Worm (Caenorhabditis elegans): ENCODE measurements around the gene C44B7.5.

The C44B7.5 gene

DNA sequence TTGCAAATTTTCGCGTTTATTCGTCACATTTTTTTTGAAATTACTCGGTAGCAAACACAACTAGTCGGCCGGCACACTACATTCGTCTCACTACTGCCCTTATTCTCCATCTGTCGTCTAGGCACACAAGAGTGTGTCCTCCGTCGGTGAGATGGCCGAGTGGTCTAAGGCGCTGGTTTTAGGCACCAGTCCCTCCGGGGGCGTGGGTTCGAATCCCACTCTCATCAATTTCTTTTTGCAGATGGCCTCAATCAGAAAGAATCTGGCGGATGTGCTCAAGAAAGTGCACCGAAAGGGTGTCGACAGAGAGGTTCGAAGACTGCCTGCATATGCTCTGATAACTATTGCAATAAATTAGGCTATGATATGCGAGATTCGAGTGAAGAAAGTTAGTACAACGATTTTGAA, 19.3 kb downstream of the C44B7.5 start (continued):
- TF ChIP-seq nhr-42 (GFP tag; IDR thresholded peaks at IDR 0.05) (peak; percentile 75), tra-1 (GFP tag; IDR thresholded peaks at IDR 0.05) (peak; percentile 62; the same call in 1 of the 2 replicates), nhr-77 (tag; optimal IDR thresholded peaks at IDR 0.05) (peak; percentile 56), rbr-2 (tag; optimal IDR thresholded peaks at IDR 0.05) (peak; percentile 80), nhr-102 (tag; optimal IDR thresholded peaks at IDR 0.05) (peak; percentile 51), vab-7 (GFP tag; IDR thresholded peaks at IDR 0.05) (peak; percentile 81), T20F7.1 (GFP tag; optimal IDR thresholded peaks at IDR 0.05) (no peak), nhr-6 (tag; optimal IDR thresholded peaks at IDR 0.05) (peak; percentile 16), lin-13 (GFP tag; optimal IDR thresholded peaks at IDR 0.05) (peak; percentile 6), gei-8 (GFP tag; optimal IDR thresholded peaks at IDR 0.05) (peak; percentile 74), zip-2 (tag; optimal IDR thresholded peaks at IDR 0.05) (peak; percentile 51), hlh-30 (tag; optimal IDR thresholded peaks at IDR 0.05; ENCODE audit: insufficient read depth) (peak; percentile 34)

DNA sequence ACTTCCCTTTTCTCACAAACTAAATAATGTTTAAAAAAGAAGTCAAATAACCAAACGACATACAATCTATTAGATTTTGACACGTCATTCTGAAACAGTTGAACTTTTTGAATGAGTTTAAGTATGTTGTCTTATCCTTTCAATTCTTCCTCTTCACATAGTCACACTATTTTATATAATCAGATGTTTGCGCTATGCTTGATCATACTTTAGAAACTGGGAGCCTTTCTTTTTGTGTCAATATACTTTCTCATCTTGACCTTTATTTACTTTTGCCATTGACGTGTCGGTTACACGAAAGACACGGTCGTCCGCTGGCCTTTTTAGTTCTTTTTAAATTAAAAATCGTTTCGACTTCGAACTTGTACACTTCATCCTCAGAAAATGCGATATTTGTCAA, 20.5 kb downstream of the C44B7.5 start, which contains the start of gene C04A2.15:
C04A2.15 (plus strand) TSS at position 299 of the 400 bp plus-strand sequence.
- TF ChIP-seq rbr-2 (tag; optimal IDR thresholded peaks at IDR 0.05) (no peak), aha-1 (tag) (peak; percentile 21)

DNA sequence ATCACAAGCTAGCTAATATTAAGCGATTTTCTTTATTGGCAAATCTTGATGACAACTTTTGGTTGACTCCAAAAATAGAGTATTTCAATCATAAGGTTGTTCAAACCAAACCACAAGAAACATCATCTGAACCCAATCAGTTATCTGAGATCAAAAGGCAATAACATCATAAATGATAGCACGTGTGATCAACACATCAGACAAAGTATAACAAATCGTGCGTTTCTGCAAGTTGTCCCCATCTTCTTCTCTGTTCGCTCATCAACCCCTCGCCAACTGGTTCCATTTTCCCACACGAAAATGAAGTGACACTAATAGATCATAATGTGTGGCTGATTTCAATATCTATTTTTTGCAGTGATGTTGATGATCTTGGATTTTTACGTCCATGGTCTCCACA, 23.1 kb downstream of the C44B7.5 start:
- TF ChIP-seq ceh-20 (GFP tag; IDR thresholded peaks at IDR 0.05) (peak; percentile 41; the same call in 1 of the 2 replicates), nhr-76 (tag; optimal IDR thresholded peaks at IDR 0.05) (peak; percentile 3), aha-1 (tag) (peak; percentile 97), gei-8 (GFP tag; optimal IDR thresholded peaks at IDR 0.05) (no peak), nhr-77 (tag; optimal IDR thresholded peaks at IDR 0.05) (peak; percentile 76), hmg-1.1 (GFP tag; IDR thresholded peaks at IDR 0.05) (0 out of 2 replicates have a peak, but pooled peaks have one; percentile 13), unc-62 (GFP tag; optimal IDR thresholded peaks at IDR 0.05 in 1 of 2) (peak in 1 of 2 experiments; percentile 99), unc-62 (tag; optimal IDR thresholded peaks at IDR 0.05) (no peak), egl-27 (tag; optimal IDR thresholded peaks at IDR 0.05) (peak; percentile 40), daf-16 (GFP tag; optimal IDR thresholded peaks at IDR 0.05) (peak in 1 of 2 experiments; percentile 67), daf-16 (tag; optimal IDR thresholded peaks at IDR 0.05) (no peak), nhr-10 (tag; optimal IDR thresholded peaks at IDR 0.05) (peak; percentile 47), nhr-28 (tag; optimal IDR thresholded peaks at IDR 0.05) (peak; percentile 94), hif-1 (tag; optimal IDR thresholded peaks at IDR 0.05) (peak in 1 of 2 experiments; percentile 80), nhr-48 (tag; optimal IDR thresholded peaks at IDR 0.05) (peak; percentile 81), tra-1 (GFP tag; IDR thresholded peaks at IDR 0.05) (0 out of 2 replicates have a peak, but pooled peaks have one; percentile 36), F44E2.7 (GFP tag; IDR thresholded peaks at IDR 0.05) (no peak), hlh-30 (tag; optimal IDR thresholded peaks at IDR 0.05; ENCODE audit: insufficient read depth) (peak; percentile 89), mes-2 (tag; optimal IDR thresholded peaks at IDR 0.05; ENCODE audit: poor library complexity, severe bottlenecking) (peak; percentile 20), cey-2 (tag; optimal IDR thresholded peaks at IDR 0.05; ENCODE audit: borderline replicate concordance, insufficient read depth) (peak; percentile 84), dve-1 (tag; optimal IDR thresholded peaks at IDR 0.05; ENCODE audit: insufficient read depth) (peak; percentile 17), mxl-3 (GFP tag; optimal IDR thresholded peaks at IDR 0.05) (peak; percentile 81), madf-5 (GFP tag; IDR thresholded peaks at IDR 0.05) (no peak), dmd-6 (GFP tag; IDR thresholded peaks at IDR 0.05) (peak; percentile 52), lin-1 (GFP tag; IDR thresholded peaks at IDR 0.05) (peak; percentile 64), lsy-2 (tag; optimal IDR thresholded peaks at IDR 0.05) (peak; percentile 25 to 61), F26F4.8 (GFP tag; conservative IDR thresholded peaks at IDR 0.05) (no peak), ctbp-1 (GFP tag; IDR thresholded peaks at IDR 0.05) (no peak), php-3 (GFP tag; IDR thresholded peaks at IDR 0.05) (no peak), dpl-1 (GFP tag; optimal IDR thresholded peaks at IDR 0.05) (peak; percentile 15), mdl-1 (tag; optimal IDR thresholded peaks at IDR 0.05) (peak; percentile 73 to 97), hlh-11 (tag; optimal IDR thresholded peaks at IDR 0.05) (peak; percentile 89), T26A8.4 (GFP tag; IDR thresholded peaks at IDR 0.05) (0 out of 2 replicates have a peak, but pooled peaks have one; percentile 20), nhr-11 (tag; optimal IDR thresholded peaks at IDR 0.05) (peak; percentile 76), nhr-41 (GFP tag; IDR thresholded peaks at IDR 0.05) (peak; percentile 14; the same call in 1 of the 2 replicates), ZK546.5 (tag; optimal IDR thresholded peaks at IDR 0.05) (no peak), mep-1 (tag; optimal IDR thresholded peaks at IDR 0.05) (peak; percentile 54), nhr-25 (tag; optimal IDR thresholded peaks at IDR 0.05; ENCODE audit: borderline replicate concordance, insufficient read depth) (peak; percentile 61)
